Fruit fly (Drosophila melanogaster) whole organism, embryonic: ENCODE data around the gene CG31365.
A peak's percentile ranks its signal among the peaks of the same experiment; 100 is the strongest.

ENCODE experiments used
- Awh ChIP-seq: fragments of 200-800 bp; sonication (Bioruptor generic); IDR thresholded peaks from 2 replicates; pipeline ENCODE4, ENCODE4 v1.3.6; 2022; ENCODE audit warnings: missing biosample characterization, missing genetic modification characterization
- CG1024 ChIP-seq: fragments of 200-800 bp; sonication (Bioruptor generic); IDR thresholded peaks from 2 replicates; pipeline ENCODE4 v1.3.6; 2022; ENCODE audit warnings: missing biosample characterization, missing genetic modification characterization
- CG10267 ChIP-seq: fragments of 200-800 bp; sonication (Bioruptor generic); optimal IDR thresholded peaks from 2 replicates; lab custom pipeline; 2018; ENCODE audit warnings: missing biosample characterization, mild to moderate bottlenecking, missing genetic modification characterization, moderate library complexity
- CG10654 ChIP-seq: fragments of 200-800 bp; sonication (Bioruptor generic); optimal IDR thresholded peaks from 2 replicates; lab custom pipeline; 2016; ENCODE audit warnings: missing biosample characterization, missing genetic modification characterization
- CG10959 ChIP-seq: fragments of 200-800 bp; sonication (Bioruptor generic); IDR thresholded peaks from 2 replicates; pipeline ENCODE4 v1.3.6; 2022; ENCODE audit warnings: missing biosample characterization, missing genetic modification characterization
- CG14667 ChIP-seq: fragments of 200-800 bp; sonication (Bioruptor generic); IDR thresholded peaks from 2 replicates; pipeline ENCODE4 v1.3.6; 2022; ENCODE audit warnings: missing biosample characterization, missing genetic modification characterization
- CG1647 ChIP-seq: fragments of 200-800 bp; sonication (Bioruptor generic); optimal IDR thresholded peaks from 3 replicates; lab custom pipeline; 2016; ENCODE audit warnings: missing biosample characterization, missing genetic modification characterization
- CG16863 ChIP-seq: fragments of 200-800 bp; sonication (Bioruptor generic); optimal IDR thresholded peaks from 3 replicates; lab custom pipeline; 2016; ENCODE audit warnings: missing biosample characterization, missing genetic modification characterization
- CG17829 ChIP-seq: fragments of 200-800 bp; optimal IDR thresholded peaks from 2 replicates; lab custom pipeline; 2019; ENCODE audit warnings: missing biosample characterization, mild to moderate bottlenecking, missing genetic modification characterization, moderate library complexity
- CG17912 ChIP-seq: fragments of 200-800 bp; sonication (Bioruptor generic); optimal IDR thresholded peaks from 2 replicates; lab custom pipeline; 2018; ENCODE audit warnings: missing biosample characterization, mild to moderate bottlenecking, missing genetic modification characterization
- CG18262 ChIP-seq: fragments of 200-800 bp; optimal IDR thresholded peaks from 3 replicates; lab custom pipeline; 2019; ENCODE audit warnings: missing biosample characterization, mild to moderate bottlenecking, missing genetic modification characterization, moderate library complexity
- CG18599 ChIP-seq: fragments of 200-800 bp; sonication (Bioruptor generic); optimal IDR thresholded peaks from 3 replicates; lab custom pipeline; 2017; ENCODE audit warnings: missing biosample characterization, missing genetic modification characterization, mild to moderate bottlenecking, moderate library complexity, missing genetic modification reagents
- CG2129 ChIP-seq: fragments of 200-800 bp; sonication (Bioruptor generic); IDR thresholded peaks from 2 replicates; pipeline ENCODE4 v1.3.6; 2022; ENCODE audit warnings: missing biosample characterization, missing genetic modification characterization; ENCODE audit not compliant: partially characterized antibody
- CG4360 ChIP-seq: fragments of 200-800 bp; sonication (Bioruptor generic); IDR thresholded peaks from 2 replicates; pipeline ENCODE4 v1.3.6; 2022; ENCODE audit warnings: missing biosample characterization, missing genetic modification characterization
- CG5953 ChIP-seq: fragments of 200-800 bp; sonication (Bioruptor generic); IDR thresholded peaks from 2 replicates; pipeline ENCODE4 v1.3.6; 2022; ENCODE audit warnings: missing biosample characterization, missing genetic modification characterization
- CG7839 ChIP-seq: fragments of 200-800 bp; sonication (Bioruptor generic); optimal IDR thresholded peaks from 3 replicates; lab custom pipeline; 2018; ENCODE audit warnings: missing biosample characterization, mild to moderate bottlenecking, missing genetic modification characterization, moderate library complexity
- CG8359 ChIP-seq: fragments of 200-800 bp; sonication (Bioruptor generic); optimal IDR thresholded peaks from 2 replicates; lab custom pipeline; 2017; ENCODE audit warnings: missing biosample characterization, mild to moderate bottlenecking, missing genetic modification characterization, borderline replicate concordance
- CG8765 ChIP-seq: fragments of 200-800 bp; sonication (Bioruptor generic); IDR thresholded peaks from 2 replicates; pipeline ENCODE4 v1.3.6; 2022; ENCODE audit warnings: missing biosample characterization, missing genetic modification characterization
- CG9609 ChIP-seq: fragments of 200-800 bp; sonication (Bioruptor generic); optimal IDR thresholded peaks from 3 replicates; lab custom pipeline; 2016; ENCODE audit warnings: missing biosample characterization, missing genetic modification characterization
- CG9727 ChIP-seq: fragments of 200-800 bp; sonication (Bioruptor generic); optimal IDR thresholded peaks from 3 replicates; lab custom pipeline; 2017; ENCODE audit warnings: missing biosample characterization, mild to moderate bottlenecking, missing genetic modification characterization
- CoRest ChIP-seq: fragments of 200-800 bp; sonication (Bioruptor generic); optimal IDR thresholded peaks from 3 replicates; lab custom pipeline; 2018; ENCODE audit warnings: missing biosample characterization, mild to moderate bottlenecking, missing genetic modification characterization, moderate library complexity
- Dek ChIP-seq: fragments of 200-800 bp; sonication (Bioruptor generic); optimal IDR thresholded peaks from 3 replicates; lab custom pipeline; 2019; ENCODE audit warnings: missing biosample characterization, mild to moderate bottlenecking, missing genetic modification characterization, moderate library complexity
- Dip3 ChIP-seq: fragments of 200-800 bp; sonication (Bioruptor generic); optimal IDR thresholded peaks from 3 replicates; lab custom pipeline; 2016; ENCODE audit warnings: missing biosample characterization, missing genetic modification characterization
- Dll ChIP-seq: fragments of 200-800 bp; sonication (Bioruptor generic); IDR thresholded peaks from 4 replicates; pipeline ENCODE4 v1.3.6; 2022; ENCODE audit warnings: missing biosample characterization, missing genetic modification characterization; ENCODE audit not compliant: partially characterized antibody
- Ets65A ChIP-seq: fragments of 200-800 bp; sonication (Bioruptor generic); peaks from one replicate; lab custom pipeline; 2016; ENCODE audit warnings: missing biosample characterization, missing genetic modification characterization
- Ets97D ChIP-seq: fragments of 200-800 bp; sonication (Bioruptor generic); optimal IDR thresholded peaks from 3 replicates; lab custom pipeline; 2016; ENCODE audit warnings: missing biosample characterization, missing genetic modification characterization
- Fer3 ChIP-seq: fragments of 200-800 bp; sonication (Bioruptor generic); optimal IDR thresholded peaks from 2 replicates; lab custom pipeline; 2018; ENCODE audit warnings: missing biosample characterization, mild to moderate bottlenecking, missing genetic modification characterization, moderate library complexity
- Hmr ChIP-seq: fragments of 200-800 bp; sonication (Bioruptor generic); optimal IDR thresholded peaks from 3 replicates; lab custom pipeline; 2017; ENCODE audit warnings: mild to moderate bottlenecking, missing biosample characterization, missing genetic modification reagents, missing genetic modification characterization
- Hr3 ChIP-seq: fragments of 200-800 bp; sonication (Bioruptor generic); optimal IDR thresholded peaks from 3 replicates; lab custom pipeline; 2016; ENCODE audit warnings: missing biosample characterization, missing genetic modification characterization
- Hr51 ChIP-seq, 2 experiments: fragments of 200-800 bp; sonication (Bioruptor generic); optimal IDR thresholded peaks; 2 replicates in 1 of 2; 3 replicates in 1 of 2; lab custom pipeline; 2016 to 2018; ENCODE audit warnings: missing biosample characterization in 2 of 2, missing genetic modification characterization in 2 of 2, mild to moderate bottlenecking in 1 of 2, moderate library complexity in 1 of 2
- Hsf ChIP-seq: fragments of 200-800 bp; sonication (Bioruptor generic); optimal IDR thresholded peaks from 3 replicates; lab custom pipeline; 2016; ENCODE audit warnings: missing biosample characterization, missing genetic modification characterization
- NC2α ChIP-seq: fragments of 200-800 bp; sonication (Bioruptor generic); optimal IDR thresholded peaks from 2 replicates; lab custom pipeline; 2016; ENCODE audit warnings: missing biosample characterization, missing genetic modification characterization
- Tbp ChIP-seq: fragments of >200 bp; optimal IDR thresholded peaks from 2 replicates; lab custom pipeline; 2018; ENCODE audit warnings: missing biosample characterization, missing genetic modification characterization
- abd-A ChIP-seq: fragments of 200-800 bp; sonication (Bioruptor generic); optimal IDR thresholded peaks from 3 replicates; lab custom pipeline; 2019; ENCODE audit warnings: missing biosample characterization, mild to moderate bottlenecking, missing genetic modification characterization, moderate library complexity
- btn ChIP-seq: fragments of 200-800 bp; sonication (Bioruptor generic); optimal IDR thresholded peaks from 2 replicates; lab custom pipeline; 2016; ENCODE audit warnings: missing biosample characterization, missing genetic modification characterization
- cad ChIP-seq: fragments of >200 bp; optimal IDR thresholded peaks from 2 replicates; lab custom pipeline; 2017; ENCODE audit warnings: missing biosample characterization, missing genetic modification characterization
- cwo ChIP-seq: fragments of 200-800 bp; sonication (Bioruptor generic); optimal IDR thresholded peaks from 3 replicates; lab custom pipeline; 2017; ENCODE audit warnings: missing biosample characterization, missing genetic modification characterization, mild to moderate bottlenecking, moderate library complexity, missing genetic modification reagents
- danr ChIP-seq: fragments of 200-800 bp; sonication (Bioruptor generic); IDR thresholded peaks from 2 replicates; pipeline ENCODE4 v1.3.6; 2022; ENCODE audit warnings: missing biosample characterization, missing genetic modification characterization
- fd96Cb ChIP-seq: fragments of 200-800 bp; sonication (Bioruptor generic); optimal IDR thresholded peaks from 2 replicates; lab custom pipeline; 2018; ENCODE audit warnings: missing biosample characterization, mild to moderate bottlenecking, missing genetic modification characterization, moderate library complexity
- gem ChIP-seq: fragments of 200-800 bp; sonication (Bioruptor generic); optimal IDR thresholded peaks from 2 replicates; lab custom pipeline; 2019; ENCODE audit warnings: missing biosample characterization, mild to moderate bottlenecking, missing genetic modification characterization, moderate library complexity
- hb ChIP-seq: fragments of 200-800 bp; sonication (Bioruptor generic); IDR thresholded peaks from 3 replicates; pipeline ENCODE4 v1.3.6; 2022; ENCODE audit warnings: missing biosample characterization, missing genetic modification characterization; ENCODE audit not compliant: partially characterized antibody
- inv ChIP-seq: fragments of 200-800 bp; sonication (Bioruptor generic); IDR thresholded peaks from 2 replicates; pipeline ENCODE4 v1.3.6; 2022; ENCODE audit warnings: missing biosample characterization, missing genetic modification characterization; ENCODE audit not compliant: partially characterized antibody
- lab ChIP-seq: fragments of 200-800 bp; sonication (Bioruptor generic); optimal IDR thresholded peaks from 3 replicates; lab custom pipeline; 2017; ENCODE audit warnings: missing biosample characterization, missing genetic modification characterization, mild to moderate bottlenecking, moderate library complexity, missing genetic modification reagents
- lov ChIP-seq, 2 experiments: fragments of 200-800 bp in 1 of 2; fragments of >200 bp in 1 of 2; sonication (Bioruptor generic) in 1 of 2; IDR thresholded peaks in 1 of 2; optimal IDR thresholded peaks in 1 of 2; 2 replicates in 1 of 2; 3 replicates in 1 of 2; pipeline versions ENCODE4 v1.3.6 to Lab custom; 2017 to 2022; ENCODE audit warnings: missing biosample characterization in 1 of 2, missing genetic modification characterization in 1 of 2
- phol ChIP-seq: fragments of 200-800 bp; sonication (Bioruptor generic); optimal IDR thresholded peaks from 3 replicates; lab custom pipeline; 2018; ENCODE audit warnings: missing biosample characterization, mild to moderate bottlenecking, missing genetic modification characterization, moderate library complexity
- pros ChIP-seq: fragments of 200-800 bp; sonication (Bioruptor generic); optimal IDR thresholded peaks from 3 replicates; lab custom pipeline; 2019; ENCODE audit warnings: missing biosample characterization, mild to moderate bottlenecking, missing genetic modification characterization, moderate library complexity
- scrt ChIP-seq: fragments of 200-800 bp; sonication (Bioruptor generic); optimal IDR thresholded peaks from 2 replicates; lab custom pipeline; 2018; ENCODE audit warnings: missing biosample characterization, mild to moderate bottlenecking, missing genetic modification characterization, moderate library complexity
- sens-2 ChIP-seq: fragments of 200-800 bp; sonication (Bioruptor generic); IDR thresholded peaks from 2 replicates; pipeline ENCODE4 v1.3.6; 2022; ENCODE audit warnings: missing biosample characterization, missing genetic modification characterization
- tin ChIP-seq: fragments of 200-800 bp; sonication (Bioruptor generic); optimal IDR thresholded peaks from 3 replicates; lab custom pipeline; 2016; ENCODE audit warnings: missing biosample characterization, missing genetic modification characterization
- ttk ChIP-seq: fragments of 200-800 bp; sonication (Bioruptor generic); IDR thresholded peaks from 2 replicates; pipeline ENCODE4 v2.1.2; 2022; ENCODE audit warnings: missing biosample characterization, missing genetic modification characterization
- z ChIP-seq: fragments of 200-800 bp; sonication (Bioruptor generic); IDR thresholded peaks from 3 replicates; pipeline ENCODE4 v1.3.6; 2022; ENCODE audit warnings: missing biosample characterization, missing genetic modification characterization

The CG31365 gene

dm6 chr3R:23088252-23088651 lies 38.0 kb downstream of the CG31365 start:
- TF ChIP-seq Hr3 (GFP tag; lab: Kevin White, UChicago) (no peak), CG18262 (tag; lab: Kevin White, UChicago) (no peak), z (GFP tag; lab: Robert Waterston, UW) (no peak), CG7839 (no peak), CG10267 (no peak), Ets65A (peak; percentile 43), Hr51 (GFP tag; optimal IDR thresholded peaks at IDR 0.05; lab: Kevin White, UChicago) (peak in 1 of 2 experiments; percentile 7), CG10959 (GFP tag; lab: Robert Waterston, UW) (no peak), Ets97D (peak; percentile 61), CG5953 (GFP tag; lab: Robert Waterston, UW) (no peak), Hsf (GFP tag; lab: Kevin White, UChicago) (no peak), CG8359 (GFP tag; lab: Kevin White, UChicago) (no peak), ttk (no peak), CG9727 (GFP tag; lab: Kevin White, UChicago) (no peak), inv (no peak), CG4360 (GFP tag; lab: Robert Waterston, UW) (no peak), tin (GFP tag; lab: Kevin White, UChicago) (no peak), cad (GFP tag; lab: Kevin White, UChicago) (no peak), CG17912 (GFP tag; lab: Kevin White, UChicago) (no peak), sens-2 (no peak), CG10654 (GFP tag; lab: Kevin White, UChicago) (no peak), CG9609 (no peak), pros (GFP tag; lab: Kevin White, UChicago) (no peak), CG16863 (no peak), Fer3 (no peak), lab (peak; percentile 3), lov (optimal IDR thresholded peaks at IDR 0.05; lab: Kevin White, UChicago) (no peak), lov (GFP tag; IDR thresholded peaks at IDR 0.05; lab: Robert Waterston, UW) (0 out of 3 replicates have a peak, but pooled peaks have one; percentile 33), Dek (no peak), CG17829 (tag; lab: Kevin White, UChicago) (no peak), CG2129 (GFP tag; lab: Robert Waterston, UW) (no peak), gem (no peak), Dll (GFP tag; lab: Robert Waterston, UW) (no peak), CG1647 (GFP tag; lab: Kevin White, UChicago) (no peak), NC2α (GFP tag; lab: Kevin White, UChicago) (no peak), Awh (no peak), btn (GFP tag; lab: Kevin White, UChicago) (no peak), abd-A (tag; lab: Kevin White, UChicago) (peak; percentile 95), danr (no peak), CoRest (tag; lab: Kevin White, UChicago) (no peak), hb (GFP tag; lab: Robert Waterston, UW) (no peak), Dip3 (GFP tag; lab: Kevin White, UChicago) (no peak), Hmr (GFP tag; lab: Kevin White, UChicago) (no peak), Tbp (no peak), scrt (GFP tag; lab: Kevin White, UChicago) (peak; percentile 17), cwo (GFP tag; lab: Kevin White, UChicago) (no peak), CG18599 (GFP tag; lab: Kevin White, UChicago) (peak; percentile 25), CG14667 (no peak), phol (peak; percentile 55), CG1024 (GFP tag; lab: Robert Waterston, UW) (no peak), CG8765 (GFP tag; lab: Robert Waterston, UW) (no peak), fd96Cb (no peak)
